Worm (Caenorhabditis elegans) whole organism, early embryonic: ENCODE measurements around the gene nhr-188.

Experiments
- F13C5.2 ChIP-seq: sonication (generic microtip); optimal IDR thresholded peaks from 2 replicates; lab custom pipeline; 2017; ENCODE audit warnings: mild to moderate bottlenecking, missing genetic modification characterization, inconsistent platforms, missing compliant biosample characterization
- ama-1 ChIP-seq: fragments of 150-350 bp; optimal IDR thresholded peaks from 2 replicates; lab custom pipeline; 2014
- ceh-13 ChIP-seq: fragments of 200-800 bp; sonication (Bioruptor generic); optimal IDR thresholded peaks from 2 replicates; lab custom pipeline; 2018; ENCODE audit warnings: mild to moderate bottlenecking, missing genetic modification characterization, missing compliant biosample characterization
- flt-1 ChIP-seq: fragments of 200-800 bp; sonication (Bioruptor generic); IDR thresholded peaks from 2 replicates; pipeline ENCODE4 v1.3.6; 2022; ENCODE audit warnings: missing genetic modification characterization, missing compliant biosample characterization
- hmg-4 ChIP-seq: fragments of 200-800 bp; sonication (Bioruptor generic); optimal IDR thresholded peaks from 2 replicates; lab custom pipeline; 2018; ENCODE audit warnings: mild to moderate bottlenecking, missing genetic modification characterization, missing compliant biosample characterization
- hnd-1 ChIP-seq: sonication (generic microtip); optimal IDR thresholded peaks from 2 replicates; lab custom pipeline; 2016; ENCODE audit warnings: missing genetic modification characterization, missing compliant biosample characterization
- pes-1 ChIP-seq: fragments of 200-800 bp; sonication (Bioruptor generic); IDR thresholded peaks from 2 replicates; pipeline ENCODE4 v1.3.6; 2022; ENCODE audit warnings: missing genetic modification reagents, missing genetic modification characterization, missing compliant biosample characterization
- sea-1 ChIP-seq: fragments of 200-800 bp; sonication (Bioruptor generic); conservative IDR thresholded peaks from 2 replicates; pipeline ENCODE4 v1.3.6; 2022; ENCODE audit warnings: missing genetic modification characterization, missing compliant biosample characterization

DNA sequence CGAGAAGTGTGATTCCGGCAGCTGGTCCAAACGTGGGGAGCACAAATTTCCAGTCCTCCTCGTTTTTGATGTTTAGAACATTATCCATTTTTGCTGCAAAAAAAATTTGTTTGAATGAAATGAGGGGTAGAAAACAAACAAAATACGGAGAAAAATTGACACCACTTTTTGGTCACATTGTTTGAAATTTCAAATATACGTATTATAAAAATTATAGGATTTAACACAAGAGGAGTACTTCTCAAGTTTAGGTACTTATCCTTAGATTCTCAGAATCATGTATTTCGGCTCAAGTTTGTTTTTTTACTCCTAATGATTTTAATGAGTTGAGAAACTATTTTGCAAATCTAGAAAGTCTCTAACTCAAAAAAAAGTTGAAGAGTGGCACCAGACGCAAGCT is 34.3 kb upstream of the nhr-188 start, which contains the start of gene C17E7.12:
- TF ChIP-seq ama-1 (lab: Kevin White, UChicago) (no peak), flt-1 (no peak), ceh-13 (GFP tag; lab: Kevin White, UChicago) (no peak), pes-1 (GFP tag; lab: Robert Waterston, UW) (no peak), hnd-1 (no peak), F13C5.2 (tag; lab: Kevin White, UChicago) (no peak), hmg-4 (GFP tag; lab: Kevin White, UChicago) (no peak), sea-1 (GFP tag; lab: Robert Waterston, UW) (no peak)
